Worm (Caenorhabditis elegans) whole organism, late embryonic: ENCODE data around the gene C54F6.17.

Experiments
- T23F11.4 ChIP-seq: fragments of 200-800 bp; sonication (Bioruptor generic); optimal IDR thresholded peaks from 2 replicates; lab custom pipeline; 2018; ENCODE audit warnings: mild to moderate bottlenecking, missing genetic modification characterization, missing compliant biosample characterization
- ceh-24 ChIP-seq: sonication (generic microtip); optimal IDR thresholded peaks from 2 replicates; lab custom pipeline; 2016; ENCODE audit warnings: mild to moderate bottlenecking, missing genetic modification characterization, missing compliant biosample characterization
- che-1 ChIP-seq: sonication (generic microtip); optimal IDR thresholded peaks from 2 replicates; lab custom pipeline; 2016; ENCODE audit warnings: mild to moderate bottlenecking, missing genetic modification characterization, missing compliant biosample characterization
- pat-9 ChIP-seq: fragments of 200-800 bp; sonication (Bioruptor generic); optimal IDR thresholded peaks from 2 replicates; lab custom pipeline; 2018; ENCODE audit warnings: mild to moderate bottlenecking, missing genetic modification characterization, moderate library complexity, missing compliant biosample characterization
- sox-2 ChIP-seq: fragments of 200-800 bp; sonication (Bioruptor generic); IDR thresholded peaks from 2 replicates; pipeline ENCODE4 v1.3.6; 2022; ENCODE audit warnings: missing genetic modification reagents, missing genetic modification characterization, missing compliant biosample characterization
- syd-9 ChIP-seq: sonication (generic microtip); optimal IDR thresholded peaks from 2 replicates; lab custom pipeline; 2016; ENCODE audit warnings: mild to moderate bottlenecking, missing genetic modification characterization, moderate library complexity, missing compliant biosample characterization
- ttx-3 ChIP-seq: sonication (generic microtip); optimal IDR thresholded peaks from 2 replicates; lab custom pipeline; 2016; ENCODE audit warnings: missing genetic modification reagents, missing genetic modification characterization, missing compliant biosample characterization
- unc-42 ChIP-seq: sonication (generic microtip); optimal IDR thresholded peaks from 2 replicates; lab custom pipeline; 2016; ENCODE audit warnings: missing genotype, missing genetic modification characterization, missing compliant biosample characterization

The C54F6.17 gene

ce11 chrV:7570955-7571354, 43.7 kb downstream of the C54F6.17 start, which contains the start of gene F19F10.14:
TSS of gene F19F10.14 (minus strand) at chrV:7571055.
- no peak for TF ChIP-seq pat-9 (tag; lab: Kevin White, UChicago)
- TF ChIP-seq ceh-24 (tag; lab: Kevin White, UChicago), result no peak
- no peak for TF ChIP-seq sox-2 (GFP tag; lab: Robert Waterston, UW)
- TF ChIP-seq che-1, result no peak
- no peak for TF ChIP-seq syd-9 (tag; lab: Kevin White, UChicago)
- TF ChIP-seq ttx-3 (tag; lab: Kevin White, UChicago), result no peak

DNA sequence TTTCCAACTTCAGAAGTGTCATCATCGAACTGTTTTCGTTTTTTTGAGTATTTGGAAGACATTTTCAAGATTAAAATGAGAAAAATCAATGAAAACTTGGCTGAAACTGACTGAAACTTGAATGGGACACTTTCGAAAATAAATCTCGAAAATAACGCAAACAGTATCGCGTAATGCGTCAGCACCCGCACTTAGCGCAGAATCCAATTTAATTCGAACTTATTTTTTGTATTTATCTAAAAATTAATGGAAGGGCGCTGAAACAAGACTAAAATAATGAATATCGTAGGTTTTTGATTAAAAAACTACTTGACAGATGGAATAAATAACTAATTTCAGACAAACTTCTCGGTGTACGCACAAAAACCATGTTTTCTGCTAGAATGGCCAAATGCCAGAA, 48.3 kb downstream of the C54F6.17 start, which contains the start of the genes snu-66 and ints-9:
TSS of gene snu-66 (minus strand) at position 108 of the 400 bp plus-strand sequence.
TSS of gene ints-9 (plus strand) at position 240 of the 400 bp plus-strand sequence.
- peak; percentile 66 for TF ChIP-seq unc-42
- TF ChIP-seq T23F11.4 (GFP tag; lab: Kevin White, UChicago), result no peak
